Worm (Caenorhabditis elegans) whole organism, mixed stage, embryonic: ENCODE measurements around the gene ent-4.

ENCODE experiments used
- ceh-83 ChIP-seq: fragments of 200-800 bp; sonication (Bioruptor generic); optimal IDR thresholded peaks from 2 replicates; lab custom pipeline; 2018; ENCODE audit warnings: mild to moderate bottlenecking, missing genetic modification characterization, missing compliant biosample characterization
- elt-1 ChIP-seq: sonication (generic microtip); optimal IDR thresholded peaks from 2 replicates; lab custom pipeline; 2017; ENCODE audit warnings: missing genetic modification characterization, mild to moderate bottlenecking, missing compliant biosample characterization, antibody characterized with exemption, moderate library complexity, borderline replicate concordance; ENCODE audit not compliant: insufficient read depth
- lin-32 ChIP-seq: fragments of 200-800 bp; sonication (Bioruptor generic); optimal IDR thresholded peaks from 2 replicates; lab custom pipeline; 2018; ENCODE audit warnings: mild to moderate bottlenecking, missing genetic modification characterization, missing compliant biosample characterization
- nhr-237 ChIP-seq: fragments of 150-350 bp; optimal IDR thresholded peaks from 2 replicates; lab custom pipeline; 2014; ENCODE audit warnings: missing biosample characterization, missing genetic modification characterization
- unc-62 ChIP-seq: fragments of 150-350 bp; optimal IDR thresholded peaks from 2 replicates; lab custom pipeline; 2014; ENCODE audit warnings: missing biosample characterization, missing genetic modification reagents, missing genetic modification characterization

ce11 chrIV:13702681-13703080 is 24.0 kb upstream of the ent-4 start:
- TF ChIP-seq ceh-83 (GFP tag; lab: Kevin White, UChicago) (no peak), lin-32 (GFP tag; lab: Kevin White, UChicago) (no peak), elt-1 (tag; lab: Kevin White, UChicago) (no peak), unc-62 (GFP tag; lab: Kevin White, UChicago) (no peak), nhr-237 (tag; lab: Kevin White, UChicago) (no peak)
